Worm (Caenorhabditis elegans): Measurements from ENCODE around the gene ZC239.21.

DNA sequence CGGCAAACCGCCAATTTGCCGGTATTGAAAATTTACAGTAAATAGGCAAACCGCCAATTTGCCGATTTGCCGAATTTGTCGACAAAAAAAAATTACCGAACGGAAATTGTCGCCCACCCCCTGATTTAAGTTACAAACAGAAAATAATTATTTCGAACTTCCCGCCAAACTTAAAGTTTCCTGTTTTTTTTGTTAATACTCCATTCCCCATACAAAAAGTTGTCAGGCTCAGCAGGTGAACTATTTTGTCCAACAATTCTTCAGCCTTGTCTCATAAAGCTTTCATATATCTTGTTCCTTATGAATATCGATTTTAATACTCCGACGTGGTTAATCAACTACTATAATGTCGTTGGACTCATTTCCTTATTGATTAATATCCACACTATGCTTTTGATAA lies 3.3 kb upstream of the ZC239.21 start, which contains the start of gene sri-50:
- TF ChIP-seq F37B4.10 (GFP tag; IDR thresholded peaks at IDR 0.05) (no peak), Y53F4B.3 (GFP tag; IDR thresholded peaks at IDR 0.05) (no peak), sdz-38 (tag; optimal IDR thresholded peaks at IDR 0.05) (no peak), unc-62 (GFP tag; optimal IDR thresholded peaks at IDR 0.05) (no peak), lsl-1 (GFP tag; optimal IDR thresholded peaks at IDR 0.05) (no peak), somi-1 (GFP tag; optimal IDR thresholded peaks at IDR 0.05) (no peak), unc-130 (GFP tag; optimal IDR thresholded peaks at IDR 0.05) (no peak), cebp-2 (GFP tag; IDR thresholded peaks at IDR 0.05) (no peak), F55B11.4 (tag; optimal IDR thresholded peaks at IDR 0.05; ENCODE audit: borderline replicate concordance, insufficient read depth) (no peak), nfya-1 (tag; optimal IDR thresholded peaks at IDR 0.05; ENCODE audit: borderline replicate concordance, insufficient read depth) (no peak), lin-26 (GFP tag; IDR thresholded peaks at IDR 0.05) (no peak), nfya-2 (GFP tag; IDR thresholded peaks at IDR 0.05) (no peak)
